Worm (Caenorhabditis elegans) whole organism, L2 larva: ENCODE measurements around the gene gck-1.

Source experiments
- C34F6.9 ChIP-seq: fragments of 150-350 bp; optimal IDR thresholded peaks from 2 replicates; lab custom pipeline; 2014; ENCODE audit warnings: missing biosample characterization, missing genetic modification characterization
- F13H6.1 ChIP-seq: sonication (generic microtip); optimal IDR thresholded peaks from 2 replicates; lab custom pipeline; 2016; ENCODE audit warnings: missing genetic modification characterization, missing compliant biosample characterization
- R02D3.7 ChIP-seq: fragments of 150-350 bp; optimal IDR thresholded peaks from 2 replicates; lab custom pipeline; 2014; ENCODE audit warnings: missing biosample characterization, missing genetic modification characterization
- Y55F3AM.14 ChIP-seq: fragments of 200-800 bp; sonication (Bioruptor generic); optimal IDR thresholded peaks from 2 replicates; lab custom pipeline; 2018; ENCODE audit warnings: mild to moderate bottlenecking, missing genetic modification characterization, missing compliant biosample characterization
- ZK546.5 ChIP-seq: sonication (generic microtip); optimal IDR thresholded peaks from 2 replicates; lab custom pipeline; 2017; ENCODE audit warnings: missing biosample characterization, missing genetic modification characterization
- alr-1 ChIP-seq: fragments of 150-350 bp; optimal IDR thresholded peaks from 2 replicates; lab custom pipeline; 2014; ENCODE audit warnings: missing biosample characterization, missing genetic modification characterization
- aly-2 ChIP-seq: fragments of 150-350 bp; optimal IDR thresholded peaks from 2 replicates; lab custom pipeline; 2014; ENCODE audit warnings: missing biosample characterization, missing genetic modification characterization
- ama-1 ChIP-seq: fragments of 150-350 bp; optimal IDR thresholded peaks from 2 replicates; lab custom pipeline; 2018; ENCODE audit warnings: inconsistent platforms
- blmp-1 ChIP-seq: sonication (generic microtip); optimal IDR thresholded peaks from 2 replicates; lab custom pipeline; 2017; ENCODE audit warnings: missing genetic modification characterization, mild to moderate bottlenecking, missing compliant biosample characterization, antibody characterized with exemption, moderate library complexity; ENCODE audit not compliant: insufficient read depth
- ceh-16 ChIP-seq: fragments of 150-350 bp; optimal IDR thresholded peaks from 2 replicates; lab custom pipeline; 2014; ENCODE audit warnings: missing biosample characterization, missing genetic modification characterization
- ceh-82 ChIP-seq: fragments of 150-350 bp; optimal IDR thresholded peaks from 2 replicates; lab custom pipeline; 2014; ENCODE audit warnings: missing biosample characterization, missing genetic modification characterization
- crh-2 ChIP-seq: sonication (generic microtip); optimal IDR thresholded peaks from 2 replicates; lab custom pipeline; 2017; ENCODE audit warnings: missing biosample characterization, missing genetic modification characterization
- dmd-4 ChIP-seq: sonication (generic microtip); optimal IDR thresholded peaks from 2 replicates; lab custom pipeline; 2017; ENCODE audit warnings: missing biosample characterization, missing genetic modification characterization
- egl-27 ChIP-seq: sonication (generic microtip); optimal IDR thresholded peaks from 3 replicates; lab custom pipeline; 2017; ENCODE audit warnings: missing biosample characterization, missing genetic modification reagents, missing genetic modification characterization
- elt-1 ChIP-seq: fragments of 150-350 bp; optimal IDR thresholded peaks from 2 replicates; lab custom pipeline; 2014; ENCODE audit warnings: missing biosample characterization, missing genetic modification characterization
- elt-3 ChIP-seq: sonication (generic microtip); optimal IDR thresholded peaks from 2 replicates; lab custom pipeline; 2017; ENCODE audit warnings: missing biosample characterization, missing genetic modification characterization
- fos-1 ChIP-seq: fragments of 150-350 bp; optimal IDR thresholded peaks from 2 replicates; lab custom pipeline; 2014; ENCODE audit warnings: missing biosample characterization, missing genetic modification characterization
- gmeb-1 ChIP-seq: fragments of 150-350 bp; optimal IDR thresholded peaks from 2 replicates; lab custom pipeline; 2014; ENCODE audit warnings: missing biosample characterization, missing genetic modification characterization
- lin-11 ChIP-seq: fragments of 150-350 bp; sonication (generic microtip); optimal IDR thresholded peaks from 2 replicates; lab custom pipeline; 2014; ENCODE audit warnings: missing biosample characterization, missing genetic modification characterization, inconsistent platforms, mixed read lengths
- lin-13 ChIP-seq: fragments of 150-350 bp; optimal IDR thresholded peaks from 2 replicates; lab custom pipeline; 2014; ENCODE audit warnings: missing biosample characterization, missing genetic modification reagents, missing genetic modification characterization
- lin-39 ChIP-seq: fragments of 150-350 bp; optimal IDR thresholded peaks from 2 replicates; lab custom pipeline; 2014; ENCODE audit warnings: missing biosample characterization, missing genetic modification reagents, missing genetic modification characterization
- lsy-2 ChIP-seq, 2 experiments: fragments of 150-350 bp in 1 of 2; sonication (generic microtip) in 1 of 2; optimal IDR thresholded peaks; 2 replicates each; lab custom pipeline; 2014 to 2017; ENCODE audit warnings: missing biosample characterization in 2 of 2, missing genetic modification characterization in 2 of 2
- mab-5 ChIP-seq: fragments of 150-350 bp; optimal IDR thresholded peaks from 2 replicates; lab custom pipeline; 2014; ENCODE audit warnings: missing biosample characterization, missing genetic modification characterization
- mbf-1 ChIP-seq: sonication (generic microtip); optimal IDR thresholded peaks from 2 replicates; lab custom pipeline; 2017; ENCODE audit warnings: missing biosample characterization, missing genetic modification characterization
- mdl-1 ChIP-seq, 2 experiments: fragments of 150-350 bp in 1 of 2; sonication (generic microtip) in 1 of 2; optimal IDR thresholded peaks; 2 replicates each; lab custom pipeline; 2017; ENCODE audit warnings: missing biosample characterization in 2 of 2, missing genetic modification characterization in 2 of 2
- nhr-10 ChIP-seq: sonication (generic microtip); optimal IDR thresholded peaks from 2 replicates; lab custom pipeline; 2017; ENCODE audit warnings: missing biosample characterization, missing genetic modification characterization
- nhr-11 ChIP-seq: fragments of 150-350 bp; optimal IDR thresholded peaks from 2 replicates; lab custom pipeline; 2014; ENCODE audit warnings: missing biosample characterization, missing genetic modification characterization
- nhr-12 ChIP-seq: fragments of 150-350 bp; optimal IDR thresholded peaks from 2 replicates; lab custom pipeline; 2014; ENCODE audit warnings: missing biosample characterization, missing genetic modification characterization
- nhr-129 ChIP-seq: fragments of 150-350 bp; optimal IDR thresholded peaks from 2 replicates; lab custom pipeline; 2014; ENCODE audit warnings: missing biosample characterization, missing genetic modification characterization
- nhr-21 ChIP-seq: fragments of 150-350 bp; optimal IDR thresholded peaks from 2 replicates; lab custom pipeline; 2014; ENCODE audit warnings: missing biosample characterization, missing genetic modification characterization
- nhr-23 ChIP-seq: fragments of 150-350 bp; optimal IDR thresholded peaks from 2 replicates; lab custom pipeline; 2014; ENCODE audit warnings: missing biosample characterization, missing genetic modification reagents, missing genetic modification characterization
- nhr-237 ChIP-seq: fragments of 150-350 bp; optimal IDR thresholded peaks from 2 replicates; lab custom pipeline; 2014; ENCODE audit warnings: missing biosample characterization, missing genetic modification characterization
- nhr-25 ChIP-seq: fragments of 150-350 bp; sonication (generic microtip); optimal IDR thresholded peaks from 3 replicates; lab custom pipeline; 2014; ENCODE audit warnings: missing biosample characterization, missing genetic modification characterization
- nhr-6 ChIP-seq: fragments of 150-350 bp; optimal IDR thresholded peaks from 2 replicates; lab custom pipeline; 2014; ENCODE audit warnings: missing biosample characterization, missing genetic modification characterization
- nhr-77 ChIP-seq: fragments of 150-350 bp; optimal IDR thresholded peaks from 2 replicates; lab custom pipeline; 2014; ENCODE audit warnings: missing biosample characterization, missing genetic modification characterization
- peb-1 ChIP-seq: fragments of 150-350 bp; optimal IDR thresholded peaks from 2 replicates; lab custom pipeline; 2014; ENCODE audit warnings: missing biosample characterization, missing genetic modification characterization
- sem-4 ChIP-seq: fragments of 150-350 bp; optimal IDR thresholded peaks from 2 replicates; lab custom pipeline; 2014; ENCODE audit warnings: missing biosample characterization, missing genetic modification reagents, missing genetic modification characterization
- skn-1 ChIP-seq: sonication (generic microtip); optimal IDR thresholded peaks from 2 replicates; lab custom pipeline; 2017; ENCODE audit warnings: missing biosample characterization, missing genetic modification characterization
- sma-3 ChIP-seq: sonication (generic microtip); optimal IDR thresholded peaks from 2 replicates; lab custom pipeline; 2016; ENCODE audit warnings: missing genetic modification reagents, missing genetic modification characterization, missing compliant biosample characterization
- sma-9 ChIP-seq, 2 experiments: fragments of 150-350 bp in 1 of 2; sonication (generic microtip) in 1 of 2; optimal IDR thresholded peaks; 2 replicates each; lab custom pipeline; 2014 to 2016; ENCODE audit warnings: missing genetic modification characterization in 2 of 2, mild to moderate bottlenecking in 1 of 2, missing biosample characterization in 1 of 2, missing compliant biosample characterization in 1 of 2, missing genetic modification reagents in 1 of 2, moderate library complexity in 1 of 2
- snpc-4 ChIP-seq: fragments of 150-350 bp; optimal IDR thresholded peaks from 2 replicates; lab custom pipeline; 2014; ENCODE audit warnings: missing biosample characterization, missing genetic modification characterization
- unc-39 ChIP-seq: fragments of 150-350 bp; optimal IDR thresholded peaks from 2 replicates; lab custom pipeline; 2014; ENCODE audit warnings: missing biosample characterization, missing genetic modification characterization
- unc-55 ChIP-seq: fragments of 150-350 bp; sonication (generic microtip); optimal IDR thresholded peaks from 3 replicates; lab custom pipeline; 2014; ENCODE audit warnings: missing biosample characterization, missing genetic modification reagents, missing genetic modification characterization
- unc-62 ChIP-seq: fragments of 150-350 bp; optimal IDR thresholded peaks from 2 replicates; lab custom pipeline; 2014; ENCODE audit warnings: missing biosample characterization, missing genetic modification reagents, missing genetic modification characterization
- zag-1 ChIP-seq: fragments of 150-350 bp; optimal IDR thresholded peaks from 2 replicates; lab custom pipeline; 2014; ENCODE audit warnings: missing biosample characterization, missing genetic modification characterization
- ztf-1 ChIP-seq: fragments of 200-800 bp; sonication (Bioruptor generic); conservative IDR thresholded peaks from 2 replicates; pipeline ENCODE4 v1.3.6; 2022; ENCODE audit warnings: missing genetic modification characterization, missing compliant biosample characterization
- ztf-11 ChIP-seq: sonication (generic microtip); optimal IDR thresholded peaks from 2 replicates; lab custom pipeline; 2017; ENCODE audit warnings: missing biosample characterization, missing genetic modification characterization
- ztf-4 ChIP-seq: fragments of 150-350 bp; optimal IDR thresholded peaks from 2 replicates; lab custom pipeline; 2014; ENCODE audit warnings: missing biosample characterization, missing genetic modification characterization

The gck-1 gene

ce11 chrV:8934264-8934663 is 13.3 kb upstream of the gck-1 start:
- TF ChIP-seq nhr-237 (tag; lab: Kevin White, UChicago) (no peak), sma-3 (peak; percentile 35), nhr-21 (tag; lab: Kevin White, UChicago) (no peak), mbf-1 (no peak), lin-39 (tag; lab: Kevin White, UChicago) (no peak), ztf-1 (GFP tag; lab: Robert Waterston, UW) (no peak), C34F6.9 (tag; lab: Kevin White, UChicago) (no peak)

ce11 chrV:8935104-8935503 is 12.5 kb upstream of the gck-1 start:
- TF ChIP-seq egl-27 (tag; lab: Kevin White, UChicago) (no peak), nhr-12 (no peak), elt-1 (no peak), ceh-82 (no peak), unc-55 (GFP tag; lab: Kevin White, UChicago) (no peak), nhr-129 (tag; lab: Kevin White, UChicago) (peak; percentile 48), mbf-1 (no peak), peb-1 (no peak), snpc-4 (tag; lab: Kevin White, UChicago) (no peak), fos-1 (tag; lab: Kevin White, UChicago) (peak; percentile 80), F13H6.1 (tag; lab: Kevin White, UChicago) (no peak), nhr-21 (tag; lab: Kevin White, UChicago) (peak; percentile 31), C34F6.9 (tag; lab: Kevin White, UChicago) (no peak), mdl-1 (tag; optimal IDR thresholded peaks at IDR 0.05; lab: Kevin White, UChicago) (no peak), sma-9 (GFP tag; optimal IDR thresholded peaks at IDR 0.05; lab: Kevin White, UChicago) (peak; percentile 64), sma-9 (tag; optimal IDR thresholded peaks at IDR 0.05; lab: Kevin White, UChicago) (no peak), lin-13 (GFP tag; lab: Kevin White, UChicago) (no peak), ztf-4 (tag; lab: Kevin White, UChicago) (no peak), nhr-23 (tag; lab: Kevin White, UChicago) (no peak), blmp-1 (peak; percentile 10), zag-1 (tag; lab: Kevin White, UChicago) (no peak), crh-2 (tag; lab: Kevin White, UChicago) (peak; percentile 36), nhr-10 (tag; lab: Kevin White, UChicago) (no peak), sma-3 (peak; percentile 40), R02D3.7 (tag; lab: Kevin White, UChicago) (no peak), lsy-2 (tag; optimal IDR thresholded peaks at IDR 0.05; lab: Kevin White, UChicago) (peak in 1 of 2 experiments; percentile 24), nhr-25 (peak; percentile 22), skn-1 (tag; lab: Kevin White, UChicago) (no peak), nhr-77 (tag; lab: Kevin White, UChicago) (no peak), lin-39 (tag; lab: Kevin White, UChicago) (no peak), Y55F3AM.14 (GFP tag; lab: Kevin White, UChicago) (no peak), ama-1 (peak; percentile 77), alr-1 (tag; lab: Kevin White, UChicago) (no peak), unc-62 (GFP tag; lab: Kevin White, UChicago) (no peak), sem-4 (tag; lab: Kevin White, UChicago) (no peak), ceh-16 (tag; lab: Kevin White, UChicago) (no peak), mab-5 (tag; lab: Kevin White, UChicago) (no peak), lin-11 (no peak), elt-3 (tag; lab: Kevin White, UChicago) (no peak), nhr-11 (tag; lab: Kevin White, UChicago) (no peak), ztf-11 (tag; lab: Kevin White, UChicago) (no peak), aly-2 (tag; lab: Kevin White, UChicago) (no peak), dmd-4 (tag; lab: Kevin White, UChicago) (no peak), unc-39 (tag; lab: Kevin White, UChicago) (no peak), ZK546.5 (tag; lab: Kevin White, UChicago) (no peak), nhr-237 (tag; lab: Kevin White, UChicago) (no peak), ztf-1 (GFP tag; lab: Robert Waterston, UW) (no peak), nhr-6 (tag; lab: Kevin White, UChicago) (no peak), gmeb-1 (tag; lab: Kevin White, UChicago) (peak; percentile 29)
- TF ChIP-seq, all 48 proteins: peak for 11
